Fruit fly (Drosophila melanogaster) whole organism, prepupa: ENCODE measurements around the gene temp.

Experiments used
- Blimp-1 ChIP-seq: fragments of 200-800 bp; sonication (Bioruptor generic); optimal IDR thresholded peaks from 3 replicates; lab custom pipeline; 2017; ENCODE audit warnings: missing biosample characterization, missing genetic modification characterization, mild to moderate bottlenecking, moderate library complexity, missing genetic modification reagents
- CG10631 ChIP-seq: fragments of 200-800 bp; sonication (Bioruptor generic); optimal IDR thresholded peaks from 2 replicates; lab custom pipeline; 2016; ENCODE audit warnings: missing biosample characterization, missing genetic modification characterization
- CG11294 ChIP-seq: fragments of 200-800 bp; sonication (Bioruptor generic); IDR thresholded peaks from 2 replicates; pipeline ENCODE4 v1.3.6; 2022; ENCODE audit warnings: missing biosample characterization, missing genetic modification characterization
- CG11762 ChIP-seq: fragments of 200-800 bp; sonication (Bioruptor generic); optimal IDR thresholded peaks from 3 replicates; lab custom pipeline; 2016; ENCODE audit warnings: missing biosample characterization, missing genetic modification characterization; ENCODE audit not compliant: insufficient read depth
- CG15336 ChIP-seq: fragments of 200-800 bp; sonication (Bioruptor generic); IDR thresholded peaks from 2 replicates; pipeline ENCODE4 v1.3.6; 2022; ENCODE audit warnings: missing biosample characterization, missing genetic modification characterization
- CG16779 ChIP-seq: fragments of 200-800 bp; sonication (Bioruptor generic); optimal IDR thresholded peaks from 3 replicates; lab custom pipeline; 2017; ENCODE audit warnings: missing biosample characterization, mild to moderate bottlenecking, missing genetic modification characterization
- CG3032 ChIP-seq: fragments of 200-800 bp; optimal IDR thresholded peaks from 2 replicates; lab custom pipeline; 2019; ENCODE audit warnings: missing biosample characterization, mild to moderate bottlenecking, missing genetic modification characterization, moderate library complexity
- CG31627 ChIP-seq: fragments of 200-800 bp; sonication (Bioruptor generic); optimal IDR thresholded peaks from 3 replicates; lab custom pipeline; 2016; ENCODE audit warnings: missing biosample characterization, missing genetic modification characterization
- CG32006 ChIP-seq: fragments of 200-800 bp; sonication (Bioruptor generic); optimal IDR thresholded peaks from 3 replicates; lab custom pipeline; 2017; ENCODE audit warnings: missing biosample characterization, mild to moderate bottlenecking, missing genetic modification characterization
- CG34406 ChIP-seq: fragments of 200-800 bp; sonication (Bioruptor generic); optimal IDR thresholded peaks from 3 replicates; lab custom pipeline; 2016; ENCODE audit warnings: missing biosample characterization, missing genetic modification characterization
- CG3919 ChIP-seq: fragments of 200-800 bp; sonication (Bioruptor generic); optimal IDR thresholded peaks from 3 replicates; lab custom pipeline; 2016; ENCODE audit warnings: missing biosample characterization, missing genetic modification characterization
- CG4318 ChIP-seq: fragments of 200-800 bp; sonication (Bioruptor generic); optimal IDR thresholded peaks from 3 replicates; lab custom pipeline; 2017; ENCODE audit warnings: missing biosample characterization, mild to moderate bottlenecking, missing genetic modification characterization
- CG6163 ChIP-seq: fragments of 200-800 bp; sonication (Bioruptor generic); IDR thresholded peaks from 3 replicates; pipeline ENCODE4 v1.3.6; 2022; ENCODE audit warnings: missing biosample characterization, missing genetic modification characterization
- CG6276 ChIP-seq: fragments of 200-800 bp; sonication (Bioruptor generic); optimal IDR thresholded peaks from 2 replicates; lab custom pipeline; 2017; ENCODE audit warnings: missing biosample characterization, mild to moderate bottlenecking, missing genetic modification characterization
- CG6792 ChIP-seq: fragments of 200-800 bp; sonication (Bioruptor generic); optimal IDR thresholded peaks from 3 replicates; lab custom pipeline; 2016; ENCODE audit warnings: missing biosample characterization, missing genetic modification characterization
- CG6808 ChIP-seq: fragments of 200-800 bp; sonication (Bioruptor generic); optimal IDR thresholded peaks from 3 replicates; lab custom pipeline; 2017; ENCODE audit warnings: missing biosample characterization, missing genetic modification characterization, mild to moderate bottlenecking, moderate library complexity, missing genetic modification reagents
- CG6854 ChIP-seq: fragments of 200-800 bp; sonication (Bioruptor generic); optimal IDR thresholded peaks from 2 replicates; lab custom pipeline; 2017; ENCODE audit warnings: missing biosample characterization, mild to moderate bottlenecking, missing genetic modification characterization
- CG8119 ChIP-seq: fragments of 200-800 bp; sonication (Bioruptor generic); IDR thresholded peaks from 3 replicates; pipeline ENCODE4 v1.3.6; 2022; ENCODE audit warnings: missing biosample characterization, missing genetic modification characterization
- CG8319 ChIP-seq: fragments of 200-800 bp; sonication (Bioruptor generic); optimal IDR thresholded peaks from 3 replicates; lab custom pipeline; 2016; ENCODE audit warnings: missing biosample characterization, missing genetic modification characterization
- CG9139 ChIP-seq: fragments of 200-800 bp; sonication (Bioruptor generic); optimal IDR thresholded peaks from 3 replicates; lab custom pipeline; 2017; ENCODE audit warnings: missing biosample characterization, mild to moderate bottlenecking, missing genetic modification characterization
- Eip75B ChIP-seq: fragments of 200-800 bp; sonication (Bioruptor generic); optimal IDR thresholded peaks from 3 replicates; lab custom pipeline; 2016; ENCODE audit warnings: missing biosample characterization, missing genetic modification characterization
- Eip78C ChIP-seq: fragments of 200-800 bp; sonication (Bioruptor generic); peaks from one replicate; lab custom pipeline; 2016; ENCODE audit warnings: missing biosample characterization, missing genetic modification characterization
- Ets21C ChIP-seq: fragments of 200-800 bp; sonication (Bioruptor generic); optimal IDR thresholded peaks from 3 replicates; lab custom pipeline; 2016; ENCODE audit warnings: missing biosample characterization, missing genetic modification characterization
- Ets96B ChIP-seq: fragments of 200-800 bp; optimal IDR thresholded peaks from 2 replicates; lab custom pipeline; 2019; ENCODE audit warnings: missing biosample characterization, mild to moderate bottlenecking, missing genetic modification characterization, moderate library complexity
- Gug ChIP-seq: fragments of 200-800 bp; sonication (Bioruptor generic); IDR thresholded peaks from 2 replicates; pipeline ENCODE4 v1.3.6; 2022; ENCODE audit warnings: missing biosample characterization, missing genetic modification characterization
- Hr39 ChIP-seq: fragments of 200-800 bp; sonication (Bioruptor generic); optimal IDR thresholded peaks from 2 replicates; lab custom pipeline; 2016; ENCODE audit warnings: missing biosample characterization, missing genetic modification characterization
- Hr4 ChIP-seq: fragments of 200-800 bp; sonication (Bioruptor generic); optimal IDR thresholded peaks from 3 replicates; lab custom pipeline; 2016; ENCODE audit warnings: missing biosample characterization, missing genetic modification characterization
- Lpt ChIP-seq: fragments of 200-800 bp; sonication (Bioruptor generic); optimal IDR thresholded peaks from 3 replicates; lab custom pipeline; 2016; ENCODE audit warnings: missing biosample characterization, missing genetic modification characterization
- Met ChIP-seq: fragments of 200-800 bp; sonication (Bioruptor generic); optimal IDR thresholded peaks from 3 replicates; lab custom pipeline; 2016; ENCODE audit warnings: missing biosample characterization, missing genetic modification characterization
- Smox ChIP-seq: fragments of 200-800 bp; sonication (Bioruptor generic); optimal IDR thresholded peaks from 3 replicates; lab custom pipeline; 2016; ENCODE audit warnings: missing biosample characterization, missing genetic modification characterization
- Sox102F ChIP-seq: fragments of 200-800 bp; sonication (Bioruptor generic); optimal IDR thresholded peaks from 2 replicates; lab custom pipeline; 2016; ENCODE audit warnings: missing biosample characterization, mild to moderate bottlenecking, missing genetic modification characterization
- Sox14 ChIP-seq: fragments of 200-800 bp; sonication (Bioruptor generic); optimal IDR thresholded peaks from 3 replicates; lab custom pipeline; 2016; ENCODE audit warnings: missing biosample characterization, missing genetic modification characterization
- Sox15 ChIP-seq: fragments of 200-800 bp; sonication (Bioruptor generic); optimal IDR thresholded peaks from 3 replicates; lab custom pipeline; 2016; ENCODE audit warnings: missing biosample characterization, missing genetic modification characterization
- achi ChIP-seq: fragments of 200-800 bp; sonication (Bioruptor generic); optimal IDR thresholded peaks from 3 replicates; lab custom pipeline; 2016; ENCODE audit warnings: missing biosample characterization, missing genetic modification characterization
- acj6 ChIP-seq: fragments of 200-800 bp; sonication (Bioruptor generic); optimal IDR thresholded peaks from 3 replicates; lab custom pipeline; 2016; ENCODE audit warnings: missing biosample characterization, missing genetic modification characterization
- cyc ChIP-seq: fragments of 200-800 bp; sonication (Bioruptor generic); optimal IDR thresholded peaks from 3 replicates; lab custom pipeline; 2016; ENCODE audit warnings: missing biosample characterization, missing genetic modification characterization
- dac ChIP-seq: fragments of 200-800 bp; sonication (Bioruptor generic); optimal IDR thresholded peaks from 2 replicates; lab custom pipeline; 2017; ENCODE audit warnings: missing biosample characterization, mild to moderate bottlenecking, missing genetic modification characterization
- eg ChIP-seq: fragments of 200-800 bp; sonication (Bioruptor generic); IDR thresholded peaks from 3 replicates; pipeline ENCODE4 v1.3.6; 2022; ENCODE audit warnings: missing biosample characterization, missing genetic modification characterization
- fd59A ChIP-seq: fragments of 200-800 bp; sonication (Bioruptor generic); optimal IDR thresholded peaks from 2 replicates; lab custom pipeline; 2017; ENCODE audit warnings: missing biosample characterization, mild to moderate bottlenecking, missing genetic modification characterization, missing genetic modification reagents
- fd85E ChIP-seq: fragments of 200-800 bp; sonication (Bioruptor generic); optimal IDR thresholded peaks from 3 replicates; lab custom pipeline; 2016; ENCODE audit warnings: missing biosample characterization, missing genetic modification characterization
- fkh ChIP-seq: fragments of 200-800 bp; sonication (Bioruptor generic); optimal IDR thresholded peaks from 3 replicates; lab custom pipeline; 2017; ENCODE audit warnings: missing biosample characterization, mild to moderate bottlenecking, missing genetic modification characterization, moderate library complexity
- lz ChIP-seq: fragments of 200-800 bp; sonication (Bioruptor generic); optimal IDR thresholded peaks from 3 replicates; lab custom pipeline; 2016; ENCODE audit warnings: missing biosample characterization, missing genetic modification characterization
- net ChIP-seq: fragments of 200-800 bp; sonication (Bioruptor generic); optimal IDR thresholded peaks from 3 replicates; lab custom pipeline; 2016; ENCODE audit warnings: missing biosample characterization, missing genetic modification characterization
- pdm3 ChIP-seq: fragments of 200-800 bp; sonication (Bioruptor generic); optimal IDR thresholded peaks from 3 replicates; lab custom pipeline; 2016; ENCODE audit warnings: missing biosample characterization, missing genetic modification characterization
- spab ChIP-seq: fragments of 200-800 bp; sonication (Bioruptor generic); optimal IDR thresholded peaks from 2 replicates; lab custom pipeline; 2017; ENCODE audit warnings: missing biosample characterization, mild to moderate bottlenecking, missing genetic modification characterization, missing genetic modification reagents
- ss ChIP-seq, 2 experiments: fragments of 200-800 bp; sonication (Bioruptor generic); optimal IDR thresholded peaks; 2 replicates in 1 of 2; 3 replicates in 1 of 2; lab custom pipeline; 2017 to 2018; ENCODE audit warnings: mild to moderate bottlenecking in 2 of 2, missing biosample characterization in 2 of 2, missing genetic modification characterization in 2 of 2, moderate library complexity in 1 of 2
- svp ChIP-seq: fragments of 200-800 bp; sonication (Bioruptor generic); peaks from one replicate; lab custom pipeline; 2016; ENCODE audit warnings: missing biosample characterization, missing genetic modification characterization
- topi ChIP-seq: fragments of 200-800 bp; sonication (Bioruptor generic); optimal IDR thresholded peaks from 3 replicates; lab custom pipeline; 2016; ENCODE audit warnings: missing biosample characterization, missing genetic modification characterization

Gene temp

DNA sequence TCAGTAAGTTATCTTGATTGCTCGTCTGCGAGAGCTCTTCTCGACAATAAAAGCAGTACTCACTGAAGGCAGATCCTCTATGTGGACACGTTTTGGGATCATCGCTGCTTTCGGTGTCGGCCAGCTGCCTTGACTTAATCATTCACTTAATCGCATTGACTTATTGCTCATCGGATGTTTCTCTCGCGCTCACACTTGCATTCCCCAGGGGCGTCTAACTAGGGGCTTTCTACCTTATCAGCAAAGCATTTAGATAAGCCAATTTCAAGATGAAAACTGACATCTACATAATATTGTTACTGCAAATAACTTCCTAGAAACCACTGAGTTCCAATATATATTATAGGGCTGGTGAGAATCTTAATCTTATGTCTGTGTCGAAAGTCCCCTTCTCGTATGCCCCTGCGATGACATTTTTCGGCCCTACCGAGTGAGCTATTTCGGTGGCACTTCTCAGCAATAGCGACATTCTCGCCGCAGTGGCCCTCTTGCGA, 49.9 kb downstream of the temp start:
- TF ChIP-seq ss (GFP tag; optimal IDR thresholded peaks at IDR 0.05; lab: Kevin White, UChicago) (no peak), Ets96B (tag; lab: Kevin White, UChicago) (no peak), CG8319 (GFP tag; lab: Kevin White, UChicago) (no peak), spab (no peak), CG3919 (GFP tag; lab: Kevin White, UChicago) (no peak), Hr4 (peak; percentile 33), CG6854 (no peak), CG3032 (no peak), Sox15 (GFP tag; lab: Kevin White, UChicago) (no peak), net (GFP tag; lab: Kevin White, UChicago) (no peak), Hr39 (GFP tag; lab: Kevin White, UChicago) (no peak), fkh (no peak), CG10631 (GFP tag; lab: Kevin White, UChicago) (no peak), acj6 (GFP tag; lab: Kevin White, UChicago) (no peak), Eip75B (GFP tag; lab: Kevin White, UChicago) (no peak), Lpt (GFP tag; lab: Kevin White, UChicago) (no peak), eg (GFP tag; lab: Robert Waterston, UW) (peak; percentile 36; the same call in 1 of the 3 replicates), pdm3 (GFP tag; lab: Kevin White, UChicago) (no peak), fd59A (GFP tag; lab: Kevin White, UChicago) (no peak), CG32006 (GFP tag; lab: Kevin White, UChicago) (no peak), CG16779 (tag; lab: Kevin White, UChicago) (no peak), lz (GFP tag; lab: Kevin White, UChicago) (no peak), Sox14 (GFP tag; lab: Kevin White, UChicago) (no peak), CG9139 (GFP tag; lab: Kevin White, UChicago) (no peak), Gug (GFP tag; lab: Robert Waterston, UW) (no peak), CG6163 (GFP tag; lab: Robert Waterston, UW) (0 out of 3 replicates have a peak, but pooled peaks have one; percentile 34), CG15336 (GFP tag; lab: Robert Waterston, UW) (peak; percentile 42; the same call in 1 of the 2 replicates), CG6808 (no peak), svp (GFP tag; lab: Kevin White, UChicago) (peak; percentile 92), CG31627 (no peak), CG4318 (GFP tag; lab: Kevin White, UChicago) (no peak), CG34406 (GFP tag; lab: Kevin White, UChicago) (no peak), CG6276 (GFP tag; lab: Kevin White, UChicago) (no peak), CG6792 (GFP tag; lab: Kevin White, UChicago) (no peak), Sox102F (no peak), Eip78C (peak; percentile 20), cyc (no peak), fd85E (GFP tag; lab: Kevin White, UChicago) (no peak), dac (no peak), Ets21C (GFP tag; lab: Kevin White, UChicago) (no peak), CG11294 (GFP tag; lab: Robert Waterston, UW) (no peak), achi (GFP tag; lab: Kevin White, UChicago) (no peak), Blimp-1 (GFP tag; lab: Kevin White, UChicago) (no peak), CG11762 (GFP tag; lab: Kevin White, UChicago) (no peak), topi (GFP tag; lab: Kevin White, UChicago) (peak; percentile 9), Met (GFP tag; lab: Kevin White, UChicago) (peak; percentile 12), CG8119 (0 out of 3 replicates have a peak, but pooled peaks have one; percentile 16), Smox (GFP tag; lab: Kevin White, UChicago) (no peak)
